Fruit fly (Drosophila melanogaster): ENCODE data around the gene Drice.

Drice gene

DNA sequence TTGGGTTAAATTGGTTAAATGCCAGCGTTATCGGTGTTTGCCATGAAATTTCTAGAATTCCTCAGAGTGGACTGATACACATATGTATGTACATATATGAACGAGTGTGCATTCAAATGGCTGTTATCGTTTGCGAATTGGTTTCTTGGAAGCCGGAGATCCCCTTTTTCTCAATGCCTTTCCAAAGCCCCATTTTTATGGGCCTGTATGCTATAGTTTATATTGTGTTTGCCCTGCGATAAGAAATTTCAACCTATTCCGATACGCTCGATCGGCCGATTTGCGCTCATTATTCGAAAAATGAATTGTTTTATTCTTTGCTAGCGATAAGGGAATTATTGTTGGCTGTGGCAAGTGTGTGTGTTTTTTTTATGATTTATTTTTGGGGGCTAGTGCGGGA is 16.2 kb upstream of the Drice start:
- TF ChIP-seq CG17801 (GFP tag; optimal IDR thresholded peaks at IDR 0.05; ENCODE audit: partially characterized antibody): no peak

DNA sequence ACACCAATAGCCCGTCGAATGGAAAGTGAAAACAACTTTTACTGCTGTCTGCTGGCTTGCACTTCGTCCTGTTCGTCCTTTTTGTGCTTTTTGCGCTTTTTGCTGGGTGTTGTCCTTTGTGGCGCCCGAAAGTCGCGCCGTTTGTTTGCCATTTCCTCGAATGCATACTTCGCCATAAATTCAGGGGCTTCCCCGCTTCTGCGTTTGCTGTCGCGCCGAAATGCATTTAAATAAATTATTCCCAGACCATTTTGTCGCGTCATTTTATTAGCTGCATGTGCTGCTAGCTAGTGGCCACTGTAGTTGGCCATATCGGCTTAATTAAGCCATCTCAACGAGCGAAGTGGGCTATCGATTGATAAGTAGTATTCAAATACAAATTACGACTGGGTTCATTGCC is 14.2 kb upstream of the Drice start:
- no peak for TF ChIP-seq CG17801 (GFP tag; optimal IDR thresholded peaks at IDR 0.05; ENCODE audit: partially characterized antibody)

DNA sequence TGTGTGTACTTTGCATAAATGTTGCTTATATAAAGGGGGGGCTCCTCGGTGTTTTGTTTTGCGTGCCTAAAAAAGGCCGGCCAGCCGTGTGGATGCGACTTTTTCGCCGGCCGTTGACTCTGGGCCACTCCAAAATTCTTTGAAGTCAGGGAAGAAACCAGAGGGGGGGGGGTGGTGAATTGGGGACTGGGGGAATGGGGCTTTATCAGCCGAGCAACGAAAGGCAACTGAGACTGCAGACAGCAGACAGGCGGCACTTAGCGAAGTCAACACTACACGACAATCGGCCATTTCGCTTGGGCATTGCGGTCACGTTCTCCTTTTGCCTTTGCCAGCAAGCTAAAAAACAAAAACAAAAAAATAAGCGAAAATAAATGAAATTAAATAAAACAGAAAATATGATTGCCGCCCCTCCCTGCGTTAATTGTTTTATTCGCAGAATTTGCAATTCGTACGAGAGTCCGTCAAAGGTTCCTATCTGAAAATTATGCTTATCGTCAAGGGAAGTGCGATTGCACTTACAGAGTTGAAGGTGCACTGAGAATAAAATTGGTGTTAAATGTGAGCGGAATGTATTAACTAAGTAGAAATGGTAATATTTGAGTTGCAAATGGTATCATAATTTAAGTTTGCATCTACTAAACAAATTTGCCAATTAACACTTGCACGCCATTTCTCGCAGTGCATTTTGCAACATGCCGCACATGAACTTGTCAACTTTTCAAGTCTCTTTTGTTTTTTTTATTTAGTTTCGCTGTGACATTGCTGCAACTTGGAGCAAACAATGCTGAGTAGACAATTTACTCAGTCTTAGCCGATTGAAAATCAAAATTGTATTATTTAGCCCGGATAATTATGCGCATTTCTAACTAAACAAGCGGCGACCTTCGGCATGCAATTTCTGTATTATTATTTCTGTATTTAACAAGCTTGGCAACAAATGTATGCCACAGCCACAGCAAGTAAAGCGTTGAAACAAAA is 13.2 kb upstream of the Drice start:
- TF ChIP-seq CG17801 (GFP tag; optimal IDR thresholded peaks at IDR 0.05; ENCODE audit: partially characterized antibody): peak; percentile 37

DNA sequence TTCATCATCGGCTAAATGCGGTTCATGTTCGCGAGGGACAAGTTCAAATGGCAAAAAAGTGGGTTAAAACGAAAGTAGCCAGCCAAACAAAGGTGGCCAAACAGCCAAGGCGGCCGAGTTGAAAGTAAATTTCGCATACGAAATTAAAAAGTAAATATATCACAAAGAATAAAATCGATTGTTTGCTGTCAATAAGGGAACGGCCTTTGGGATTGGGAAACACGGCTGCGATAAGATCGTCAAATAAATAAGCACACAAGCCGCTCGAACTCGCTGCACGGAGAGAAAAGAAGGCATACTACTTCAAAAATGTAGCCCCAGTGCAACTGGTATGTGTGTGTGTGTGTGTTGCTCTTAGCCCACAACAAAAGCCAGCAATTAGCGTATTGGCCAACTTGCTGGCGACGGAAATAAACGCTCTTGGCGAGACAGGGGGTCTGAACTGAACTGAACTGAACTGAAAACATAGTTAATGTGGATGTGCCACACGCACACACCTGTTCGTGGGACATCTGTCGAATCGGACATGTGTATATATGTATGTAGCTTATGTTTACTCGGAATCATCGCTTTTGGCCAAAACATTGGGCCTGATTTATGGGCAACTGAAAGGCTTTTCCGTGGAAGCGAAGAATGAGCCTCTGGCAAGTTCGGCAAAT is 11.4 kb upstream of the Drice start:
- no peak for TF ChIP-seq CG17801 (GFP tag; optimal IDR thresholded peaks at IDR 0.05; ENCODE audit: partially characterized antibody)

DNA sequence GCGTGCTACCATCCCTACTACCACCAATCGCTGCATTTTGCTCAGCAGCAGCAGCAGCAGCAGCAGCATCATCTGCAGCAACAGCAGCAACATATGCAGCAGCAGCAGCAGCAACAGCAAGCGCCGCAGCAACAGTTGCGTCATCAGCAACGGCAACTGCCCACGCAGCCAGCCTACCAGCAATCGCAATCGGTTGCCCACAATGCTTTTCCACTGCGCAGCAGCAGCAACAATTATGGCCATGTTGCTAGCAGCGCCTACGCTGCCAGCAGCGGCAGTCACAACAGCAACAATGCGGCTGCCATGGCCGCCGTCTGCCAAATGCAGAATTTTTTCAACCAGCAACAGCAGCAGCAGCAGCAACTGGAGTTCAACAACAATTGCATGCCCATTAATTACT is 9.3 kb upstream of the Drice start:
- TF ChIP-seq CG17801 (GFP tag; optimal IDR thresholded peaks at IDR 0.05; ENCODE audit: partially characterized antibody): no peak

DNA sequence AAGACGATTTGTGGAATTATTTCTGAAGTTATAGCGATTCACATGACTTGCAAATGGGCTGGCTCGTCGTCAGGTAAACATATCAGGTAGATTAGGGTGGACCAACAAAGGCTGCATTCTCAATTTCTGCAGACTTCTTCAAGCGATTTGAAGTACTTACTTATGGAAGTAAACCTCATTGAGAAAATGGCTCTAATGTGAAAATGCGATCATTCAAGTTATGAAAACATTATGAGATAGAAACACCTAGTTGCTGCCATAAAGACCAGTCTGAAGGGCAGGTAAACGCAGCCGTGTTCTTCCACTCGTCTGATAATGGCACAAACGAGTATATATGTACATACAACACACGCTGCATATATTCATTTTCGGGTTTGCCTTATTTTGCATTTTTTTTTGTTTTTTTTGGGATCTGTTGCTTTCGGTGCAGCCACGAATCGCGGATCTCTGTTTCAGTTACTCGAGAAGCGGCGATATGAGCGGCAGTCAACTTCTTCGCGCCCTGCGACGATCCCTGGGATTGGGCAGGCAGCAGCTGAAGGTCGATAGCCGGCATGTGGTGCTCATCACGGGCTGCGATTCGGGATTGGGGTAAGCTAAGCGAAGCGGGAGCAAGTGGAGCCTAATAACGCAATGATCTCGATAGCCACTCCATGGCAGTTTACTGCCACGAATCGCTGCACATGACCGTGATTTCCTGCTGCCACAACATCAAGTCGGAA is 5.1 kb upstream of the Drice start, which contains the start of gene sro:
Gene sro, plus strand, starts transcription at position 437 of the 722 bp plus-strand sequence.
- TF ChIP-seq CG17801 (GFP tag; optimal IDR thresholded peaks at IDR 0.05; ENCODE audit: partially characterized antibody): peak; percentile 59

DNA sequence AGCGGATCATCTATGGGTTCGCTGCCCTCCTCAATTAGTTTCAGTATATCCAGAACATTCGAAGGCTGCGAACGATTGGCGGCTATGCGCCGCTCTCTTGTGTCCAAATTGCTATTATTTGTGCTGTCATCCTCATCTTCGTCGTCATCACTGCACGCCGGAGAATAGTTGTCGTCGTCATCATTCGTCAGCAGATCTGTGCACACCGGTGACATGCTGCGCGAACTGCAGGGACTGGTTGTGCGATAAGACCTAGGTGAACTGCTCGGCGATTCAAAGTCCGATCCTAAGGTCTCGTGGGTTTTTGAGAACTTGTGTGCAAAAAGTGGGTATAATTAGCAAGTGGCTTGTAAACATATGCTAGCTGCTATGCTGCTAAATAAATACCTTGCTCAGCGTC is 2.3 kb upstream of the Drice start:
- TF ChIP-seq CG17801 (GFP tag; optimal IDR thresholded peaks at IDR 0.05; ENCODE audit: partially characterized antibody): no peak

DNA sequence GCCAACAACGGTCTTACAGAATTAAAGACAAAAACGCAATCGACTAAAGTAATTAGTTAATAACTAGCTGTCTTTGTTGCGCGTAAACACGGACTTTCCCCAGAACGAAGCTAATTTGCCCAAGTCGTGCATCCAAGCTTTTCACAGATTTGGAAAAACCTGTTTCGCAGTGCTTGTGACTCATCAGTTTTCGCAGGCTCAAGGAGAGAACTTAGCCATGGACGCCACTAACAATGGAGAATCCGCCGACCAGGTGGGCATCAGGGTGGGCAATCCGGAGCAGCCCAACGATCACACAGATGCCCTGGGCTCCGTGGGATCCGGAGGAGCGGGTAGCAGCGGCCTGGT is 197 bp downstream of the Drice start:
- TF ChIP-seq CG17801 (GFP tag; optimal IDR thresholded peaks at IDR 0.05; ENCODE audit: partially characterized antibody): no peak

DNA sequence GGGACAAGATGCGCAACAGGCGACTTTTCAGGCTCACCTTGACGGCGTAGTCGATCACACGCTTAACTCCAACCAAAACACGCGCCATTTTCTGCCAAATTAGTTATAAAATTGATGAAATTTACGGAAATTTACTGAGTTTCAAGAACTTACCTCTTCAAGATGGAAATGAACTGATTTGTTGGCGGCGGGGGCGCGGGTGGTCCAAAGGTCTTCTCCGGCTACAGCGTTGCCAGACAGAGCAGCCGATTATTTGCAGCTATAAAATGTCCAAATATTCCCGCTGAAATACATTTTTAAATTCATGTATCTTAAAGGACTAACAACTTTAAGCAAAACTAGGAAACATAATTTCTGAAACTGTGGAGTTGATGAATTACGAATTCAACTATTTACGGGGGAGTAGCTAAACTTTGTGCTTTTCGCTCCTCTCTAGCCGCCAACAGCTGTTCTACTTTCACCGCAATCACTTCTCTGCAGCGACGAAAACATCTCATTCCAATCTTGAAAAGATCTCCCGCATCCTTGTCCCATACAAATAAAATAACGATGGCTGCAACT is 3.4 kb downstream of the Drice start, which contains the start of the genes Etfb and CG7789:
Gene Etfb, minus strand, starts transcription at position 193 of the 561 bp plus-strand sequence.
Gene CG7789, plus strand, starts transcription at position 444 of the 561 bp plus-strand sequence.
- peak; percentile 87 for TF ChIP-seq CG17801 (GFP tag; optimal IDR thresholded peaks at IDR 0.05; ENCODE audit: partially characterized antibody)

DNA sequence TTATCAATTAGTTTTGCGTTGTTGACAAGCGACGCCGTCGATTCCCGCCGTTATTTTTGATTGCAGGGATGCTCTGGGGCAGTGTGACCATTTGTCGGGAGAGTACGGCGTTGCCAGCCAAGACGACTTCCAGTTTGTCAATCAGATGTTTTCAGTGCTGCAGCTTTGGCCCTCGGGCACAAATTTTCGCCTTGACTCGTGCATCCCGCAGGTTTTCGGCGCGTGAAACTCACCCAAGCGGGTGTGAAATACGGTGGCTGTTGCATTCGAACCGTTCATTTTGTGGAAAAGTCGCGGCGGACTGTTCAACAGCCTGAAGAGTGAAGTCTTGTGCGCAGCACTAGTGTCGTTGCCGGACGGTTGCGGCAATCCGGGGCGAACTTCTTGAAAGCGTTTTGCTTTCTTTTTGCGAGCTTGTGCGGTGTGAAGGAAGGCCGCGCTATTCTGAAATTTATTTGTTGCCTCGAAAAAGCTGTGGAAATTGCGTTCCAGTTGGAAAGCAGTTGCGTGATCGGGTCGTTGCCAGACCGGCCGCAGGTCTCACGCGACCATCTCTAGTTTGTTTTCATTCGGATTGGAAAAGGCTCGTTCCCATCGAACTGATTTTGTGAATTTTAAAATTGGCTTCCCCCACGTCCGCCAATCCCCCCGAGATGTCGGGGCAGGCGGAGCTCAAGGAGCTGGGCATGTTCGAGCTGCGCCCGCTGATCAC is 7.4 kb downstream of the Drice start, which contains the start of the genes ca and ncd:
Gene ca, plus strand, starts transcription at position 130 of the 712 bp plus-strand sequence.
Gene ncd, minus strand, starts transcription at position 446 of the 712 bp plus-strand sequence.
- no peak for TF ChIP-seq CG17801 (GFP tag; optimal IDR thresholded peaks at IDR 0.05; ENCODE audit: partially characterized antibody)

DNA sequence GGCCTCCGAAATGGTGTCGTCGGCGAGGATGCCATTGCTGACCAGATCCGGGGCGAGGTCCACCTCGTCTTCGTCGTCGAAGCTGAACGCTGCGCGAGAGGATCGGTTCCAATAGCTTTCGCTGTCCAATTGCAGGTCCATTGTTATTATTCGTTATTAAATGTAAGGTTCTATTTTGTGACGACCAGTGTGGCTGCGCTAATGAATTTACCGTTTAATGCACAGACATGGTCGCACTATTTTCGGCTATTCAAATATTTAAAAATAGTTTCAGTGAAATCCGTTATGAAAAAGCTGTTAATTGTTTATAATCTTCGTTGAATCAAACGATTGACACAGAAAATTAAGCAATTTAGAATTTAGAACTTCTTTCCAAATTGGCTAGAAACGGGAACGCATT is 16.8 kb downstream of the Drice start, which contains the start of gene Vps16B:
Gene Vps16B, minus strand, starts transcription at position 186 of the 400 bp plus-strand sequence.
- no peak for TF ChIP-seq CG17801 (GFP tag; optimal IDR thresholded peaks at IDR 0.05; ENCODE audit: partially characterized antibody)

DNA sequence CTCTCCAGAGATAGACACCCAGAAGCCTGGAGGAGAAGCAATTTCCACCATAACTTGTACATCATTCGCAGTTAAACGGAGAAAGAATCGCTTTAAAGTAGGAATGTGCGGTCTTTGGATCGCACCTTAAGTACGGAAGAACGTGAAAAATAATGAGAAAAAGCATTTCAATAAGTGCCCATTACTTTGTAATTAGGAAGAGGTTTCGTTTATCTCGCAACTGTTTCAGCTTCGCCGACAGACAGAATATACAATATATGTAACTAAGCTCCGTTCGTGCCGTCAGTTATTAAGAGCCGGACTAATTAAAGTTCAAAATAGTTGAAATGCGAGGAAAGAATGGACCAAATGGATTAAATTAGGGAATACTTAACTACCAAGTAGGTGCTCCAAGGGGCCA is 18.2 kb downstream of the Drice start, which contains the start of gene CG7829:
Gene CG7829, minus strand, starts transcription at position 101 of the 400 bp plus-strand sequence.
- no peak for TF ChIP-seq CG17801 (GFP tag; optimal IDR thresholded peaks at IDR 0.05; ENCODE audit: partially characterized antibody)

DNA sequence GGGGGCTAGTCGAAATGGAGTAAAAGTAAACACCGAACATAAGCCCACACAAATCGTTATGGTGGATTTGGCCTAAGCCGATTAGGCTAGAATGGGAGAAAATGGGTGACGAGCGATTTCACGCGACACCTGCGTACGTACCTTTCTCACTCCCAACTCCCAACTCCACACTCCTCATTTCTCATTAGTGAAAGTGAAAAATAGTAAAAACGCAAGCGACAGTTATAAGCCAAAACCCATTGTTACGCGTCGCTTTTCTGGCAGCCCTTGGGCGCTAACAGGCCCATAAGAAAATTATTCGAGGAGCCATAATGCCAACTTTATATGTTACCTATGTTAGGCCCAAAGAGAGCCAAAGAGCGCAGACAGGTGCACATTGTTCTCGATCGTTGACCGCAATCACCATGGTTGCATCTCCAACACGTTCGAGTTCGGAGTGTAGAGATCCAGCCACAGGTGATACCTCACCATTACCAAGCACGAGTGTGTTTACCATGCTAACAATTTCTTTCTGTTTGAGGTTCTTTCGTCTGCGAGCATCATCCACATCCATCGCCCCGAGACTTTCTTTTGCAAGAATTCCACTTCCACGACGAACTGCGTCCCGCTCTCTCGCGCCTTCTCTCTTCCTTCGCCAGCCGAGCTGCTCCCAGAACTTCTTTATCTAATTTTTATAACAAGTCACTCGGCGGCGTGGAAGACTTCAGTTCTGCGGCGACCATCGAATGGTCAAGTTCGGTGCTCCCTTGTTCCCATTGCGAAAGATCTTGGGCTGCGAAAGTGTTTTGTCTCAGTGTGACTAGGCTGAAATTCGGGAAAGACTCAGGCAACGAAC is 19.2 kb downstream of the Drice start, which contains the start of gene neo:
Gene neo, plus strand, starts transcription at position 698 of the 835 bp plus-strand sequence.
- no peak for TF ChIP-seq CG17801 (GFP tag; optimal IDR thresholded peaks at IDR 0.05; ENCODE audit: partially characterized antibody)

Data from ovary, adult (tissue).